Worm (Caenorhabditis elegans) whole organism, mixed stage, embryonic: ENCODE results near the gene K05G3.2.
"Not testable (repeated sequence)": the region's sequence is repeated elsewhere in the genome, so short reads cannot be mapped to it uniquely, and the experiment has no call there.

ENCODE experiments used
- M03D4.4 ChIP-seq: sonication (generic microtip); optimal IDR thresholded peaks from 2 replicates; lab custom pipeline; 2017; ENCODE audit warnings: mild to moderate bottlenecking, missing genetic modification characterization, missing compliant biosample characterization
- bed-3 ChIP-seq: fragments of 200-800 bp; sonication (Bioruptor generic); optimal IDR thresholded peaks from 3 replicates; lab custom pipeline; 2018; ENCODE audit warnings: mild to moderate bottlenecking, missing genetic modification characterization, moderate library complexity, missing compliant biosample characterization
- blmp-1 ChIP-seq: fragments of 150-350 bp; optimal IDR thresholded peaks from 2 replicates; lab custom pipeline; 2014; ENCODE audit warnings: missing biosample characterization, missing genetic modification characterization
- ceh-39 ChIP-seq: fragments of 150-350 bp; optimal IDR thresholded peaks from 2 replicates; lab custom pipeline; 2014; ENCODE audit warnings: missing biosample characterization, missing genetic modification characterization
- ceh-43 ChIP-seq: fragments of 200-800 bp; sonication (Bioruptor generic); optimal IDR thresholded peaks from 2 replicates; lab custom pipeline; 2018; ENCODE audit warnings: mild to moderate bottlenecking, missing genetic modification characterization, moderate library complexity, missing compliant biosample characterization
- ceh-83 ChIP-seq: fragments of 200-800 bp; sonication (Bioruptor generic); optimal IDR thresholded peaks from 2 replicates; lab custom pipeline; 2018; ENCODE audit warnings: mild to moderate bottlenecking, missing genetic modification characterization, missing compliant biosample characterization
- ces-1 ChIP-seq: fragments of 150-350 bp; optimal IDR thresholded peaks from 2 replicates; lab custom pipeline; 2014; ENCODE audit warnings: missing biosample characterization, missing genetic modification reagents, missing genetic modification characterization
- cnd-1 ChIP-seq: fragments of 200-800 bp; sonication (Bioruptor generic); optimal IDR thresholded peaks from 2 replicates; lab custom pipeline; 2018; ENCODE audit warnings: mild to moderate bottlenecking, missing genetic modification characterization, missing compliant biosample characterization
- drap-1 ChIP-seq: fragments of 200-800 bp; sonication (Bioruptor generic); optimal IDR thresholded peaks from 3 replicates; lab custom pipeline; 2018; ENCODE audit warnings: mild to moderate bottlenecking, missing genetic modification characterization, missing compliant biosample characterization
- elt-1 ChIP-seq: sonication (generic microtip); optimal IDR thresholded peaks from 2 replicates; lab custom pipeline; 2017; ENCODE audit warnings: missing genetic modification characterization, mild to moderate bottlenecking, missing compliant biosample characterization, antibody characterized with exemption, moderate library complexity, borderline replicate concordance; ENCODE audit not compliant: insufficient read depth
- elt-3 ChIP-seq: fragments of 150-350 bp; optimal IDR thresholded peaks from 2 replicates; lab custom pipeline; 2014; ENCODE audit warnings: missing biosample characterization, missing genetic modification characterization
- flh-1 ChIP-seq: fragments of 200-800 bp; sonication (Bioruptor generic); optimal IDR thresholded peaks from 2 replicates; lab custom pipeline; 2018; ENCODE audit warnings: mild to moderate bottlenecking, missing genetic modification characterization, moderate library complexity, missing compliant biosample characterization
- ham-2 ChIP-seq: fragments of 200-800 bp; sonication (Bioruptor generic); optimal IDR thresholded peaks from 2 replicates; lab custom pipeline; 2018; ENCODE audit warnings: mild to moderate bottlenecking, missing genetic modification characterization, missing compliant biosample characterization
- hlh-1 ChIP-seq: fragments of 150-350 bp; optimal IDR thresholded peaks from 2 replicates; lab custom pipeline; 2014; ENCODE audit warnings: missing biosample characterization, missing genetic modification reagents, missing genetic modification characterization
- lin-32 ChIP-seq: fragments of 200-800 bp; sonication (Bioruptor generic); optimal IDR thresholded peaks from 2 replicates; lab custom pipeline; 2018; ENCODE audit warnings: mild to moderate bottlenecking, missing genetic modification characterization, missing compliant biosample characterization
- lsy-2 ChIP-seq: fragments of 150-350 bp; optimal IDR thresholded peaks from 2 replicates; lab custom pipeline; 2014; ENCODE audit warnings: missing biosample characterization, missing genetic modification characterization
- mab-5 ChIP-seq: fragments of 150-350 bp; optimal IDR thresholded peaks from 2 replicates; lab custom pipeline; 2014; ENCODE audit warnings: missing biosample characterization, missing genetic modification characterization
- mep-1 ChIP-seq: fragments of 150-350 bp; optimal IDR thresholded peaks from 2 replicates; lab custom pipeline; 2017; ENCODE audit warnings: missing biosample characterization, missing genetic modification reagents, missing genetic modification characterization, inconsistent platforms
- mls-2 ChIP-seq: sonication (generic microtip); optimal IDR thresholded peaks from 2 replicates; lab custom pipeline; 2016; ENCODE audit warnings: mild to moderate bottlenecking, missing genetic modification characterization, moderate library complexity, missing compliant biosample characterization
- nhr-12 ChIP-seq: fragments of 150-350 bp; optimal IDR thresholded peaks from 2 replicates; lab custom pipeline; 2014; ENCODE audit warnings: missing biosample characterization, missing genetic modification characterization
- nhr-2 ChIP-seq: fragments of 150-350 bp; optimal IDR thresholded peaks from 2 replicates; lab custom pipeline; 2014; ENCODE audit warnings: missing biosample characterization, missing genetic modification characterization
- nhr-237 ChIP-seq: fragments of 150-350 bp; optimal IDR thresholded peaks from 2 replicates; lab custom pipeline; 2014; ENCODE audit warnings: missing biosample characterization, missing genetic modification characterization
- nhr-28 ChIP-seq: fragments of 150-350 bp; optimal IDR thresholded peaks from 2 replicates; lab custom pipeline; 2014; ENCODE audit warnings: missing biosample characterization, missing genetic modification characterization
- nhr-76 ChIP-seq: sonication (generic microtip); optimal IDR thresholded peaks from 2 replicates; lab custom pipeline; 2017; ENCODE audit warnings: missing biosample characterization, missing genetic modification characterization
- pha-4 ChIP-seq: fragments of 150-350 bp; optimal IDR thresholded peaks from 2 replicates; lab custom pipeline; 2018; ENCODE audit warnings: missing biosample characterization, missing genetic modification reagents, missing genetic modification characterization
- sem-2 ChIP-seq: fragments of 200-800 bp; sonication (Bioruptor generic); optimal IDR thresholded peaks from 2 replicates; lab custom pipeline; 2018; ENCODE audit warnings: mild to moderate bottlenecking, missing genetic modification characterization, missing compliant biosample characterization
- snpc-4 ChIP-seq: fragments of 150-350 bp; optimal IDR thresholded peaks from 2 replicates; lab custom pipeline; 2014; ENCODE audit warnings: missing biosample characterization, missing genetic modification characterization
- sptf-1 ChIP-seq: sonication (generic microtip); optimal IDR thresholded peaks from 2 replicates; lab custom pipeline; 2017; ENCODE audit warnings: mild to moderate bottlenecking, missing genetic modification characterization, moderate library complexity, missing compliant biosample characterization
- tbx-8 ChIP-seq: fragments of 200-800 bp; sonication (Bioruptor generic); optimal IDR thresholded peaks from 2 replicates; lab custom pipeline; 2018; ENCODE audit warnings: mild to moderate bottlenecking, missing genetic modification characterization, moderate library complexity, missing compliant biosample characterization
- zip-8 ChIP-seq: fragments of 150-350 bp; optimal IDR thresholded peaks from 2 replicates; lab custom pipeline; 2014; ENCODE audit warnings: missing biosample characterization, missing genetic modification characterization
- ztf-11 ChIP-seq: fragments of 150-350 bp; optimal IDR thresholded peaks from 2 replicates; lab custom pipeline; 2014; ENCODE audit warnings: missing biosample characterization, missing genetic modification characterization

The K05G3.2 gene

ce11 chrX:16451124-16451523, 43.6 kb upstream of the K05G3.2 start:
- TF ChIP-seq flh-1 (GFP tag; lab: Kevin White, UChicago) (no peak), ceh-39 (tag; lab: Kevin White, UChicago) (no peak), hlh-1 (tag; lab: Kevin White, UChicago) (no peak), M03D4.4 (tag; lab: Kevin White, UChicago) (no peak)
- TF ChIP-seq, all 35 proteins: peak for 0

- not testable (repeated sequence) for TF ChIP-seq nhr-28 (tag; lab: Kevin White, UChicago); zip-8; ztf-11 (tag; lab: Kevin White, UChicago)
These were observed 43.1 kb upstream of the K05G3.2 start, which contains the start of gene F38E9.4 for ce11 chrX:16451642-16452041. Gene F38E9.4, plus strand, starts transcription at chrX:16451942.

- no peak for TF ChIP-seq nhr-12 (tag; lab: Kevin White, UChicago)
- TF ChIP-seq hlh-1 (tag; lab: Kevin White, UChicago), result no peak
- TF ChIP-seq zip-8, result no peak
- TF ChIP-seq mep-1, result no peak
- no peak for TF ChIP-seq drap-1 (GFP tag; lab: Kevin White, UChicago)
- TF ChIP-seq ceh-43, result no peak
- TF ChIP-seq lin-32 (GFP tag; lab: Kevin White, UChicago), result no peak
- no peak for TF ChIP-seq nhr-2 (tag; lab: Kevin White, UChicago)
- no peak for TF ChIP-seq sptf-1 (tag; lab: Kevin White, UChicago)
- TF ChIP-seq nhr-28 (tag; lab: Kevin White, UChicago), result no peak
- no peak for TF ChIP-seq lsy-2 (tag; lab: Kevin White, UChicago)
- no peak for TF ChIP-seq pha-4
- no peak for TF ChIP-seq ces-1
- no peak for TF ChIP-seq ham-2 (GFP tag; lab: Kevin White, UChicago)
- TF ChIP-seq blmp-1 (tag; lab: Kevin White, UChicago), result no peak
- TF ChIP-seq ceh-39 (tag; lab: Kevin White, UChicago), result no peak
- no peak for TF ChIP-seq sem-2
These were observed 38.1 kb upstream of the K05G3.2 start, which contains the start of gene nas-39 for ce11 chrX:16456659-16457058. Gene nas-39, plus strand, starts transcription at chrX:16456927.

- TF ChIP-seq sptf-1 (tag; lab: Kevin White, UChicago) (no peak), M03D4.4 (tag; lab: Kevin White, UChicago) (no peak), snpc-4 (tag; lab: Kevin White, UChicago) (no peak), mab-5 (tag; lab: Kevin White, UChicago) (no peak), bed-3 (GFP tag; lab: Kevin White, UChicago) (no peak), nhr-76 (no peak), drap-1 (GFP tag; lab: Kevin White, UChicago) (no peak), elt-1 (no peak), lin-32 (GFP tag; lab: Kevin White, UChicago) (no peak), pha-4 (no peak)
These were observed 37.6 kb upstream of the K05G3.2 start for ce11 chrX:16457113-16457512.

ce11 chrX:16461319-16461718, 33.4 kb upstream of the K05G3.2 start:
- TF ChIP-seq pha-4 (no peak), blmp-1 (tag; lab: Kevin White, UChicago) (no peak), snpc-4 (tag; lab: Kevin White, UChicago) (no peak), lsy-2 (tag; lab: Kevin White, UChicago) (no peak), nhr-237 (tag; lab: Kevin White, UChicago) (no peak), cnd-1 (tag; lab: Kevin White, UChicago) (no peak), ceh-83 (GFP tag; lab: Kevin White, UChicago) (no peak), tbx-8 (GFP tag; lab: Kevin White, UChicago) (no peak), ces-1 (no peak), nhr-2 (tag; lab: Kevin White, UChicago) (no peak)
- TF ChIP-seq, all 35 proteins: peak for 0

- TF ChIP-seq mep-1 (no peak), drap-1 (GFP tag; lab: Kevin White, UChicago) (no peak), elt-3 (tag; lab: Kevin White, UChicago) (no peak), nhr-28 (tag; lab: Kevin White, UChicago) (no peak), tbx-8 (GFP tag; lab: Kevin White, UChicago) (no peak), nhr-12 (tag; lab: Kevin White, UChicago) (no peak), bed-3 (GFP tag; lab: Kevin White, UChicago) (no peak), ceh-83 (GFP tag; lab: Kevin White, UChicago) (no peak), cnd-1 (tag; lab: Kevin White, UChicago) (no peak), pha-4 (no peak), elt-1 (no peak), nhr-76 (no peak), ceh-39 (tag; lab: Kevin White, UChicago) (no peak), nhr-237 (tag; lab: Kevin White, UChicago) (no peak), mls-2 (no peak)
- TF ChIP-seq, all 35 proteins: peak for 0
These were observed 28.6 kb upstream of the K05G3.2 start for ce11 chrX:16466157-16466556.
